Fruit fly (Drosophila melanogaster) whole organism, embryonic: ENCODE measurements around the gene CG9839.

Experiments used
- Ada2b ChIP-seq: fragments of 200-800 bp; sonication (Bioruptor generic); IDR thresholded peaks from 2 replicates; pipeline ENCODE4 v1.3.6; 2022; ENCODE audit warnings: missing biosample characterization, missing genetic modification characterization
- Aef1 ChIP-seq: fragments of 200-800 bp; sonication (Bioruptor generic); IDR thresholded peaks from 3 replicates; pipeline ENCODE4 v1.3.6; 2022; ENCODE audit warnings: missing biosample characterization, missing genetic modification characterization
- Atf-2 ChIP-seq: fragments of 200-800 bp; sonication (Bioruptor generic); optimal IDR thresholded peaks from 2 replicates; lab custom pipeline; 2016; ENCODE audit warnings: missing biosample characterization, missing genetic modification characterization
- C15 ChIP-seq: fragments of 200-800 bp; sonication (Bioruptor generic); IDR thresholded peaks from 3 replicates; pipeline ENCODE4 v1.3.6; 2022; ENCODE audit warnings: missing biosample characterization, missing genetic modification characterization
- CG11398 ChIP-seq: fragments of 200-800 bp; sonication (Bioruptor generic); optimal IDR thresholded peaks from 2 replicates; lab custom pipeline; 2016; ENCODE audit warnings: missing biosample characterization, missing genetic modification characterization
- CG11504 ChIP-seq: fragments of 200-800 bp; sonication (Bioruptor generic); optimal IDR thresholded peaks from 3 replicates; lab custom pipeline; 2019; ENCODE audit warnings: missing biosample characterization, mild to moderate bottlenecking, missing genetic modification characterization, moderate library complexity
- CG12219 ChIP-seq: fragments of 200-800 bp; sonication (Bioruptor generic); optimal IDR thresholded peaks from 3 replicates; lab custom pipeline; 2018; ENCODE audit warnings: missing biosample characterization, mild to moderate bottlenecking, missing genetic modification characterization
- CG13287 ChIP-seq: fragments of 200-800 bp; sonication (Bioruptor generic); IDR thresholded peaks from 2 replicates; pipeline ENCODE4 v1.3.6; 2022; ENCODE audit warnings: missing biosample characterization, missing genetic modification characterization; ENCODE audit not compliant: partially characterized antibody
- CG13424 ChIP-seq: fragments of 200-800 bp; sonication (Bioruptor generic); optimal IDR thresholded peaks from 2 replicates; lab custom pipeline; 2019; ENCODE audit warnings: missing biosample characterization, mild to moderate bottlenecking, missing genetic modification characterization, moderate library complexity
- CG14965 ChIP-seq: fragments of 200-800 bp; sonication (Bioruptor generic); optimal IDR thresholded peaks from 2 replicates; lab custom pipeline; 2016; ENCODE audit warnings: missing biosample characterization, missing genetic modification characterization, borderline replicate concordance
- CG1603 ChIP-seq: fragments of 200-800 bp; sonication (Bioruptor generic); optimal IDR thresholded peaks from 2 replicates; lab custom pipeline; 2019; ENCODE audit warnings: missing biosample characterization, mild to moderate bottlenecking, missing genetic modification characterization, moderate library complexity
- CG18262 ChIP-seq: fragments of 200-800 bp; optimal IDR thresholded peaks from 3 replicates; lab custom pipeline; 2019; ENCODE audit warnings: missing biosample characterization, mild to moderate bottlenecking, missing genetic modification characterization, moderate library complexity
- CG18599 ChIP-seq: fragments of 200-800 bp; sonication (Bioruptor generic); optimal IDR thresholded peaks from 3 replicates; lab custom pipeline; 2017; ENCODE audit warnings: missing biosample characterization, missing genetic modification characterization, mild to moderate bottlenecking, moderate library complexity, missing genetic modification reagents
- CG18764 ChIP-seq: fragments of 200-800 bp; sonication (Bioruptor generic); optimal IDR thresholded peaks from 3 replicates; lab custom pipeline; 2016; ENCODE audit warnings: missing biosample characterization, missing genetic modification characterization
- CG2116 ChIP-seq: fragments of 200-800 bp; sonication (Bioruptor generic); optimal IDR thresholded peaks from 3 replicates; lab custom pipeline; 2018; ENCODE audit warnings: missing biosample characterization, mild to moderate bottlenecking, missing genetic modification characterization
- CG2202 ChIP-seq: fragments of 200-800 bp; sonication (Bioruptor generic); optimal IDR thresholded peaks from 2 replicates; lab custom pipeline; 2018; ENCODE audit warnings: missing biosample characterization, mild to moderate bottlenecking, missing genetic modification characterization
- CG3065 ChIP-seq: fragments of 200-800 bp; sonication (Bioruptor generic); optimal IDR thresholded peaks from 2 replicates; lab custom pipeline; 2016; ENCODE audit warnings: missing biosample characterization, missing genetic modification characterization
- CG34376 ChIP-seq: fragments of 200-800 bp; sonication (Bioruptor generic); optimal IDR thresholded peaks from 2 replicates; lab custom pipeline; 2018; ENCODE audit warnings: missing biosample characterization, mild to moderate bottlenecking, missing genetic modification characterization
- CG7928 ChIP-seq: fragments of 200-800 bp; sonication (Bioruptor generic); optimal IDR thresholded peaks from 2 replicates; lab custom pipeline; 2017; ENCODE audit warnings: missing biosample characterization, mild to moderate bottlenecking, missing genetic modification characterization
- CG8359 ChIP-seq: fragments of 200-800 bp; sonication (Bioruptor generic); optimal IDR thresholded peaks from 2 replicates; lab custom pipeline; 2017; ENCODE audit warnings: missing biosample characterization, mild to moderate bottlenecking, missing genetic modification characterization, borderline replicate concordance
- CG8924 ChIP-seq: fragments of 200-800 bp; optimal IDR thresholded peaks from 3 replicates; lab custom pipeline; 2019; ENCODE audit warnings: missing biosample characterization, mild to moderate bottlenecking, missing genetic modification characterization, moderate library complexity
- Dip3 ChIP-seq: fragments of 200-800 bp; sonication (Bioruptor generic); optimal IDR thresholded peaks from 3 replicates; lab custom pipeline; 2016; ENCODE audit warnings: missing biosample characterization, missing genetic modification characterization
- Fer2 ChIP-seq: fragments of 200-800 bp; sonication (Bioruptor generic); optimal IDR thresholded peaks from 2 replicates; lab custom pipeline; 2018; ENCODE audit warnings: missing biosample characterization, mild to moderate bottlenecking, missing genetic modification characterization, moderate library complexity
- HLH3B ChIP-seq: fragments of 200-800 bp; sonication (Bioruptor generic); IDR thresholded peaks from 2 replicates; pipeline ENCODE4 v1.3.6; 2022; ENCODE audit warnings: missing biosample characterization, missing genetic modification characterization
- HLH4C ChIP-seq: fragments of 200-800 bp; sonication (Bioruptor generic); IDR thresholded peaks from 3 replicates; pipeline ENCODE4 v1.3.6; 2022; ENCODE audit warnings: missing biosample characterization, missing genetic modification characterization; ENCODE audit not compliant: partially characterized antibody
- Lhr ChIP-seq: fragments of 200-800 bp; sonication (Bioruptor generic); optimal IDR thresholded peaks from 3 replicates; lab custom pipeline; 2017; ENCODE audit warnings: mild to moderate bottlenecking, missing biosample characterization, missing genetic modification reagents, missing genetic modification characterization
- MBD-R2 ChIP-seq: fragments of 200-800 bp; sonication (Bioruptor generic); IDR thresholded peaks from 2 replicates; pipeline ENCODE4 v1.3.6; 2022; ENCODE audit warnings: missing biosample characterization, missing genetic modification characterization
- MTF-1 ChIP-seq: fragments of 200-800 bp; sonication (Bioruptor generic); optimal IDR thresholded peaks from 2 replicates; lab custom pipeline; 2018; ENCODE audit warnings: missing biosample characterization, mild to moderate bottlenecking, missing genetic modification characterization, borderline replicate concordance
- Mrtf ChIP-seq: fragments of 200-800 bp; sonication (Bioruptor generic); IDR thresholded peaks from 3 replicates; pipeline ENCODE4 v1.3.6; 2022; ENCODE audit warnings: missing biosample characterization, missing genetic modification characterization
- NC2α ChIP-seq: fragments of 200-800 bp; sonication (Bioruptor generic); optimal IDR thresholded peaks from 2 replicates; lab custom pipeline; 2016; ENCODE audit warnings: missing biosample characterization, missing genetic modification characterization
- NC2β ChIP-seq: fragments of 200-800 bp; sonication (Bioruptor generic); optimal IDR thresholded peaks from 2 replicates; lab custom pipeline; 2016; ENCODE audit warnings: missing biosample characterization, missing genetic modification characterization
- Rx ChIP-seq: fragments of 200-800 bp; sonication (Bioruptor generic); IDR thresholded peaks from 2 replicates; pipeline ENCODE4 v1.3.6; 2022; ENCODE audit warnings: missing biosample characterization, missing genetic modification characterization
- Sry-δ ChIP-seq: fragments of 200-800 bp; sonication (Bioruptor generic); optimal IDR thresholded peaks from 2 replicates; lab custom pipeline; 2016; ENCODE audit warnings: missing biosample characterization, missing genetic modification characterization
- Taf1 ChIP-seq: fragments of 200-800 bp; sonication (Bioruptor generic); IDR thresholded peaks from 2 replicates; pipeline ENCODE4 v1.3.6; 2022; ENCODE audit warnings: missing biosample characterization, missing genetic modification characterization
- ap ChIP-seq: fragments of 200-800 bp; sonication (Bioruptor generic); IDR thresholded peaks from 2 replicates; pipeline ENCODE4 v1.3.6; 2022; ENCODE audit warnings: missing biosample characterization, missing genetic modification characterization
- ato ChIP-seq: fragments of 200-800 bp; sonication (Bioruptor generic); IDR thresholded peaks from 2 replicates; pipeline ENCODE4 v1.3.6; 2022; ENCODE audit warnings: missing biosample characterization, missing genetic modification characterization; ENCODE audit not compliant: partially characterized antibody
- bsh ChIP-seq, 2 experiments: fragments of 200-800 bp; sonication (Bioruptor generic); optimal IDR thresholded peaks; 2 replicates each; lab custom pipeline; 2017 to 2018; ENCODE audit warnings: mild to moderate bottlenecking in 2 of 2, missing biosample characterization in 2 of 2, missing genetic modification characterization in 2 of 2, moderate library complexity in 1 of 2
- btn ChIP-seq: fragments of 200-800 bp; sonication (Bioruptor generic); optimal IDR thresholded peaks from 2 replicates; lab custom pipeline; 2016; ENCODE audit warnings: missing biosample characterization, missing genetic modification characterization
- cad ChIP-seq: fragments of >200 bp; optimal IDR thresholded peaks from 2 replicates; lab custom pipeline; 2017; ENCODE audit warnings: missing biosample characterization, missing genetic modification characterization
- chif ChIP-seq, 2 experiments: fragments of 200-800 bp; sonication (Bioruptor generic); optimal IDR thresholded peaks; 3 replicates each; lab custom pipeline; 2016; ENCODE audit warnings: missing biosample characterization in 2 of 2, missing genetic modification characterization in 2 of 2
- cwo ChIP-seq: fragments of 200-800 bp; sonication (Bioruptor generic); optimal IDR thresholded peaks from 3 replicates; lab custom pipeline; 2017; ENCODE audit warnings: missing biosample characterization, missing genetic modification characterization, mild to moderate bottlenecking, moderate library complexity, missing genetic modification reagents
- dimm ChIP-seq: fragments of 200-800 bp; sonication (Bioruptor generic); IDR thresholded peaks from 2 replicates; pipeline ENCODE4 v1.3.6; 2022; ENCODE audit warnings: missing biosample characterization, missing genetic modification characterization
- gro ChIP-seq: fragments of 200-800 bp; sonication (Bioruptor generic); optimal IDR thresholded peaks from 2 replicates; lab custom pipeline; 2016; ENCODE audit warnings: missing biosample characterization, missing genetic modification characterization
- klu ChIP-seq: fragments of 200-800 bp; sonication (Bioruptor generic); IDR thresholded peaks from 2 replicates; pipeline ENCODE4 v1.3.6; 2022; ENCODE audit warnings: missing biosample characterization, missing genetic modification characterization
- odd ChIP-seq: fragments of 200-800 bp; sonication (Bioruptor generic); optimal IDR thresholded peaks from 2 replicates; lab custom pipeline; 2017; ENCODE audit warnings: missing biosample characterization, mild to moderate bottlenecking, missing genetic modification characterization
- otp ChIP-seq: fragments of 200-800 bp; sonication (Bioruptor generic); IDR thresholded peaks from 3 replicates; pipeline ENCODE4, ENCODE4 v1.3.6; 2022; ENCODE audit warnings: missing biosample characterization, missing genetic modification characterization
- sd ChIP-seq: fragments of 200-800 bp; sonication (Bioruptor generic); optimal IDR thresholded peaks from 3 replicates; lab custom pipeline; 2018; ENCODE audit warnings: missing biosample characterization, mild to moderate bottlenecking, missing genetic modification characterization, moderate library complexity
- sens-2 ChIP-seq: fragments of 200-800 bp; sonication (Bioruptor generic); IDR thresholded peaks from 2 replicates; pipeline ENCODE4 v1.3.6; 2022; ENCODE audit warnings: missing biosample characterization, missing genetic modification characterization
- slp2 ChIP-seq: fragments of 200-800 bp; sonication (Bioruptor generic); optimal IDR thresholded peaks from 2 replicates; lab custom pipeline; 2016; ENCODE audit warnings: missing biosample characterization, missing genetic modification characterization
- tio ChIP-seq: fragments of 200-800 bp; sonication (Bioruptor generic); optimal IDR thresholded peaks from 2 replicates; lab custom pipeline; 2017; ENCODE audit warnings: missing biosample characterization, missing genetic modification characterization, inconsistent platforms
- trem ChIP-seq: fragments of 200-800 bp; optimal IDR thresholded peaks from 3 replicates; lab custom pipeline; 2019; ENCODE audit warnings: missing biosample characterization, mild to moderate bottlenecking, missing genetic modification characterization, moderate library complexity

The CG9839 gene

DNA sequence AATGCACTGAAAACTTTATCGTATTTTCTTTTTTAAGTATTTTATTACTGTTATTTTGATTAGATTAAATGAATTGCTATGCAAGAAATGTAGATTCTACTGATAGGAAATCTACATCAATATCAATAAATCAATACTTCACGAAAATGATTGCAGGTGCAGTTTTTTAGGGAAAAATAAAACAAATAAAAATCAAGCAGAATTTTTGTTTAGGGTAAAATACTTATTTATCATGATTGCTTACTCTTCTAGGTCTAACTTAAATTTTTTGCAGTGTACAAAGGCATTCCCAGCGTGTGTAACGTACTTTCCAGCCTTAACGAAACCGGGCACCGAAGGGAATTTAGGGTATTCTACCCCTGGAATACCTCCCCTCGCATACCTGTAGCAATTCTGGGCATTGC lies 2.9 kb upstream of the CG9839 start (continued):
- TF ChIP-seq NC2β (GFP tag; lab: Kevin White, UChicago), result peak; percentile 68
- TF ChIP-seq CG11504, result peak; percentile 76
- TF ChIP-seq CG18764, result peak; percentile 68
- peak; percentile 17 for TF ChIP-seq CG11398 (GFP tag; lab: Kevin White, UChicago)
- no peak for TF ChIP-seq dimm (GFP tag; lab: Robert Waterston, UW)
- peak; percentile 58 to 79 for TF ChIP-seq chif (GFP tag; optimal IDR thresholded peaks at IDR 0.05; lab: Kevin White, UChicago)
- TF ChIP-seq CG13287 (GFP tag; lab: Robert Waterston, UW), result no peak
- peak; percentile 77 for TF ChIP-seq CG13424 (tag; lab: Kevin White, UChicago)
- TF ChIP-seq otp, result peak; percentile 57; the same call in 1 of the 3 replicates
- TF ChIP-seq Mrtf, result no peak
- peak; percentile 8 for TF ChIP-seq cwo (GFP tag; lab: Kevin White, UChicago)
- no peak for TF ChIP-seq ato
- peak; percentile 73 for TF ChIP-seq CG2202
- peak; percentile 44 for TF ChIP-seq Lhr (GFP tag; lab: Kevin White, UChicago)
- TF ChIP-seq sens-2 (GFP tag; lab: Robert Waterston, UW), result 0 out of 2 replicates have a peak, but pooled peaks have one; percentile 51
- no peak for TF ChIP-seq Ada2b
- no peak for TF ChIP-seq CG34376
- peak; percentile 90 for TF ChIP-seq CG8924 (tag; lab: Kevin White, UChicago)
- no peak for TF ChIP-seq Taf1 (GFP tag; lab: Robert Waterston, UW)
- peak; percentile 61 for TF ChIP-seq slp2 (GFP tag; lab: Kevin White, UChicago)
- TF ChIP-seq CG1603 (tag; lab: Kevin White, UChicago), result peak; percentile 63
- TF ChIP-seq Aef1 (GFP tag; lab: Robert Waterston, UW), result no peak
- TF ChIP-seq HLH4C (GFP tag; lab: Robert Waterston, UW), result no peak
- TF ChIP-seq odd (GFP tag; lab: Kevin White, UChicago), result peak; percentile 41
- TF ChIP-seq klu (GFP tag; lab: Robert Waterston, UW), result no peak
- peak; percentile 49 for TF ChIP-seq CG2116 (GFP tag; lab: Kevin White, UChicago)
- TF ChIP-seq Atf-2 (GFP tag; lab: Kevin White, UChicago), result peak; percentile 67
- peak; percentile 91 for TF ChIP-seq trem (tag; lab: Kevin White, UChicago)
- no peak for TF ChIP-seq tio (GFP tag; lab: Kevin White, UChicago)
- TF ChIP-seq CG8359, result peak; percentile 88
- TF ChIP-seq CG18599, result peak; percentile 40
- TF ChIP-seq CG14965, result no peak
- peak; percentile 40 for TF ChIP-seq NC2α (GFP tag; lab: Kevin White, UChicago)
- no peak for TF ChIP-seq Dip3
- peak; percentile 40 for TF ChIP-seq CG12219 (GFP tag; lab: Kevin White, UChicago)
- TF ChIP-seq bsh (GFP tag; optimal IDR thresholded peaks at IDR 0.05; lab: Kevin White, UChicago), result peak in 1 of 2 experiments; percentile 80
- no peak for TF ChIP-seq MTF-1 (GFP tag; lab: Kevin White, UChicago)
- TF ChIP-seq Rx (GFP tag; lab: Robert Waterston, UW), result no peak
- TF ChIP-seq ap (GFP tag; lab: Robert Waterston, UW), result no peak
- peak; percentile 28; the same call in 1 of the 2 replicates for TF ChIP-seq HLH3B (GFP tag; lab: Robert Waterston, UW)
- no peak for TF ChIP-seq C15 (GFP tag; lab: Robert Waterston, UW)
- TF ChIP-seq gro (GFP tag; lab: Kevin White, UChicago), result no peak
- peak; percentile 8 for TF ChIP-seq btn (GFP tag; lab: Kevin White, UChicago)
- TF ChIP-seq Sry-δ, result no peak
- no peak for TF ChIP-seq Fer2 (tag; lab: Kevin White, UChicago)
- peak; percentile 11 for TF ChIP-seq CG7928 (GFP tag; lab: Kevin White, UChicago)
- no peak for TF ChIP-seq MBD-R2 (GFP tag; lab: Robert Waterston, UW)
- peak; percentile 96 for TF ChIP-seq CG18262
- TF ChIP-seq CG3065 (GFP tag; lab: Kevin White, UChicago), result peak; percentile 16
- TF ChIP-seq cad (GFP tag; lab: Kevin White, UChicago), result no peak
- peak; percentile 51 for TF ChIP-seq sd (tag; lab: Kevin White, UChicago)
